Worm (Caenorhabditis elegans) whole organism, L2 larva: ENCODE results near the gene rgr-1.

Source experiments
- ama-1 ChIP-seq: fragments of 150-350 bp; optimal IDR thresholded peaks from 2 replicates; lab custom pipeline; 2018; ENCODE audit warnings: inconsistent platforms
- fos-1 ChIP-seq: fragments of 150-350 bp; optimal IDR thresholded peaks from 2 replicates; lab custom pipeline; 2014; ENCODE audit warnings: missing biosample characterization, missing genetic modification characterization
- nhr-11 ChIP-seq: fragments of 150-350 bp; optimal IDR thresholded peaks from 2 replicates; lab custom pipeline; 2014; ENCODE audit warnings: missing biosample characterization, missing genetic modification characterization
- nhr-12 ChIP-seq: fragments of 150-350 bp; optimal IDR thresholded peaks from 2 replicates; lab custom pipeline; 2014; ENCODE audit warnings: missing biosample characterization, missing genetic modification characterization
- nhr-237 ChIP-seq: fragments of 150-350 bp; optimal IDR thresholded peaks from 2 replicates; lab custom pipeline; 2014; ENCODE audit warnings: missing biosample characterization, missing genetic modification characterization
- unc-39 ChIP-seq: fragments of 150-350 bp; optimal IDR thresholded peaks from 2 replicates; lab custom pipeline; 2014; ENCODE audit warnings: missing biosample characterization, missing genetic modification characterization
- unc-55 ChIP-seq: fragments of 150-350 bp; sonication (generic microtip); optimal IDR thresholded peaks from 3 replicates; lab custom pipeline; 2014; ENCODE audit warnings: missing biosample characterization, missing genetic modification reagents, missing genetic modification characterization
- unc-62 ChIP-seq: fragments of 150-350 bp; optimal IDR thresholded peaks from 2 replicates; lab custom pipeline; 2014; ENCODE audit warnings: missing biosample characterization, missing genetic modification reagents, missing genetic modification characterization

ce11 chrIII:9344347-9344746, 49.2 kb upstream of the rgr-1 start, which contains the start of gene emb-9:
- TF ChIP-seq unc-62 (GFP tag; lab: Kevin White, UChicago) = no peak
- TF ChIP-seq nhr-11 (tag; lab: Kevin White, UChicago) = no peak
- TF ChIP-seq unc-39 = no peak
- no peak for TF ChIP-seq nhr-12 (tag; lab: Kevin White, UChicago)
- TF ChIP-seq ama-1 = no peak
- TF ChIP-seq unc-55 (GFP tag; lab: Kevin White, UChicago) = no peak
- TF ChIP-seq fos-1 (tag; lab: Kevin White, UChicago) = no peak
- no peak for TF ChIP-seq nhr-237 (tag; lab: Kevin White, UChicago)
